Fruit fly (Drosophila melanogaster) whole organism, pupa: Measurements from ENCODE around the gene sac.

ENCODE experiments used
- CG14655 ChIP-seq: fragments of 200-800 bp; sonication (Bioruptor generic); optimal IDR thresholded peaks from 3 replicates; lab custom pipeline; 2017; ENCODE audit warnings: mild to moderate bottlenecking, missing biosample characterization, missing genetic modification reagents, missing genetic modification characterization
- CG15710 ChIP-seq: fragments of 200-800 bp; sonication (Bioruptor generic); optimal IDR thresholded peaks from 2 replicates; lab custom pipeline; 2018; ENCODE audit warnings: missing biosample characterization, mild to moderate bottlenecking, missing genetic modification characterization, moderate library complexity
- CG32121 ChIP-seq: fragments of 200-800 bp; sonication (Bioruptor generic); IDR thresholded peaks from 2 replicates; pipeline ENCODE4 v1.3.6; 2022; ENCODE audit warnings: missing biosample characterization, missing genetic modification characterization
- CG34367 ChIP-seq: fragments of 200-800 bp; sonication (Bioruptor generic); optimal IDR thresholded peaks from 2 replicates; lab custom pipeline; 2018; ENCODE audit warnings: missing biosample characterization, mild to moderate bottlenecking, missing genetic modification characterization
- D1 ChIP-seq: fragments of 200-800 bp; sonication (Bioruptor generic); optimal IDR thresholded peaks from 2 replicates; lab custom pipeline; 2018; ENCODE audit warnings: missing biosample characterization, mild to moderate bottlenecking, missing genetic modification characterization, moderate library complexity
- EcR ChIP-seq: fragments of 200-800 bp; sonication (Bioruptor generic); optimal IDR thresholded peaks from 3 replicates; lab custom pipeline; 2019; ENCODE audit warnings: missing biosample characterization, missing genetic modification characterization, mild to moderate bottlenecking, moderate library complexity, missing genetic modification reagents
- Ets98B ChIP-seq: fragments of 200-800 bp; sonication (Bioruptor generic); IDR thresholded peaks from 2 replicates; pipeline ENCODE4 v1.3.6; 2022; ENCODE audit warnings: missing biosample characterization, missing genetic modification characterization

dm6 chr3R:4450721-4451120 lies 29.9 kb upstream of the sac start:
- TF ChIP-seq EcR (no peak), CG34367 (tag; lab: Kevin White, UChicago) (no peak), CG15710 (tag; lab: Kevin White, UChicago) (no peak), Ets98B (GFP tag; lab: Robert Waterston, UW) (no peak), CG32121 (GFP tag; lab: Robert Waterston, UW) (peak; percentile 41; the same call in 1 of the 2 replicates), CG14655 (GFP tag; lab: Kevin White, UChicago) (no peak), D1 (tag; lab: Kevin White, UChicago) (no peak)
